Fruit fly (Drosophila melanogaster) whole organism, wandering third instar larva: ENCODE results near the gene Elba3.

Experiments
- Abd-B ChIP-seq: fragments of >200 bp; optimal IDR thresholded peaks from 2 replicates; lab custom pipeline; 2017; ENCODE audit warnings: missing biosample characterization, missing genetic modification characterization
- CG32264 ChIP-seq: fragments of 200-800 bp; sonication (Bioruptor generic); optimal IDR thresholded peaks from 2 replicates; lab custom pipeline; 2016; ENCODE audit warnings: missing biosample characterization, missing genetic modification characterization
- CG9705 ChIP-seq: fragments of 200-800 bp; sonication (Bioruptor generic); optimal IDR thresholded peaks from 2 replicates; lab custom pipeline; 2018; ENCODE audit warnings: missing biosample characterization, mild to moderate bottlenecking, missing genetic modification characterization
- CrebA ChIP-seq: fragments of 200-800 bp; sonication (Bioruptor generic); optimal IDR thresholded peaks from 2 replicates; lab custom pipeline; 2016; ENCODE audit warnings: missing biosample characterization, mild to moderate bottlenecking, missing genetic modification characterization, borderline replicate concordance
- Dfd ChIP-seq: fragments of >200 bp; optimal IDR thresholded peaks from 2 replicates; lab custom pipeline; 2017; ENCODE audit warnings: missing biosample characterization, missing genetic modification characterization
- Dif ChIP-seq: fragments of 200-275, 200-300 bp; sonication (Bioruptor generic); optimal IDR thresholded peaks from 2 replicates; lab custom pipeline; 2018; ENCODE audit warnings: missing biosample characterization, missing genetic modification characterization; ENCODE audit not compliant: partially characterized antibody
- GATAd ChIP-seq: sonication (Bioruptor generic); optimal IDR thresholded peaks from 2 replicates; lab custom pipeline; 2016; ENCODE audit warnings: missing biosample characterization, missing genetic modification characterization
- Hnf4 ChIP-seq: fragments of 200-800 bp; sonication (Bioruptor generic); optimal IDR thresholded peaks from 2 replicates; lab custom pipeline; 2016; ENCODE audit warnings: missing biosample characterization, mild to moderate bottlenecking, missing genetic modification characterization
- Hr83 ChIP-seq: fragments of 200-300 bp; sonication (Bioruptor generic); optimal IDR thresholded peaks from 2 replicates; lab custom pipeline; 2016; ENCODE audit warnings: missing biosample characterization, mild to moderate bottlenecking, missing genetic modification characterization, moderate library complexity; ENCODE audit not compliant: poor library complexity, severe bottlenecking
- Mio ChIP-seq: sonication (Bioruptor generic); optimal IDR thresholded peaks from 2 replicates; lab custom pipeline; 2016; ENCODE audit warnings: missing biosample characterization, missing genetic modification characterization
- Myc ChIP-seq: fragments of >200 bp; optimal IDR thresholded peaks from 2 replicates; lab custom pipeline; 2017
- N ChIP-seq: fragments of >200 bp; optimal IDR thresholded peaks from 2 replicates; lab custom pipeline; 2018; ENCODE audit warnings: missing biosample characterization, missing external identifiers, missing genetic modification characterization
- OdsH ChIP-seq: fragments of 200-800 bp; sonication (Bioruptor generic); optimal IDR thresholded peaks from 2 replicates; lab custom pipeline; 2016; ENCODE audit warnings: missing biosample characterization, mild to moderate bottlenecking, missing genetic modification characterization
- Rel ChIP-seq, 2 experiments: fragments of 200-800 bp; sonication (Bioruptor generic) in 1 of 2; optimal IDR thresholded peaks; 2 replicates in 1 of 2; 3 replicates in 1 of 2; lab custom pipeline; 2016 to 2019; ENCODE audit warnings: mild to moderate bottlenecking in 2 of 2, missing biosample characterization in 2 of 2, missing genetic modification characterization in 2 of 2, moderate library complexity in 1 of 2
- Sp1 ChIP-seq: fragments of 200-800 bp; sonication (Bioruptor generic); optimal IDR thresholded peaks from 3 replicates; lab custom pipeline; 2019; ENCODE audit warnings: missing biosample characterization, mild to moderate bottlenecking, missing genetic modification characterization, moderate library complexity
- Vsx2 ChIP-seq: fragments of 200-300, 225-300 bp; sonication (Bioruptor generic); optimal IDR thresholded peaks from 2 replicates; lab custom pipeline; 2018; ENCODE audit warnings: missing biosample characterization, missing genetic modification characterization; ENCODE audit not compliant: partially characterized antibody
- br ChIP-seq: fragments of 200-800 bp; sonication (Bioruptor generic); optimal IDR thresholded peaks from 2 replicates; lab custom pipeline; 2016; ENCODE audit warnings: missing biosample characterization, missing genetic modification characterization
- brk ChIP-seq: fragments of 200-800 bp; sonication (Bioruptor generic); optimal IDR thresholded peaks from 2 replicates; lab custom pipeline; 2016; ENCODE audit warnings: missing biosample characterization, mild to moderate bottlenecking, missing genetic modification characterization
- dl ChIP-seq, 2 experiments: fragments of 175-275, 200-275 bp in 1 of 2; fragments of 200-275 bp in 1 of 2; sonication (Bioruptor generic); optimal IDR thresholded peaks; lab custom pipeline; 2018; ENCODE audit warnings: mild to moderate bottlenecking in 2 of 2, missing biosample characterization in 2 of 2, missing genetic modification characterization in 2 of 2, moderate library complexity in 2 of 2; ENCODE audit not compliant: partially characterized antibody in 2 of 2, insufficient read depth in 1 of 2
- dmrt93B ChIP-seq: fragments of 200-800 bp; sonication (Bioruptor generic); optimal IDR thresholded peaks from 2 replicates; lab custom pipeline; 2018; ENCODE audit warnings: missing biosample characterization, mild to moderate bottlenecking, missing genetic modification characterization
- dsf ChIP-seq: sonication (Bioruptor generic); optimal IDR thresholded peaks from 2 replicates; lab custom pipeline; 2016; ENCODE audit warnings: missing biosample characterization, missing genetic modification characterization, borderline replicate concordance
- ey ChIP-seq: fragments of 200-800 bp; sonication (Bioruptor generic); optimal IDR thresholded peaks from 2 replicates; lab custom pipeline; 2016; ENCODE audit warnings: missing biosample characterization, missing genetic modification characterization
- foxo ChIP-seq, 2 experiments: fragments of 200-800 bp; sonication (Bioruptor generic); optimal IDR thresholded peaks; 2 replicates in 1 of 2; 3 replicates in 1 of 2; lab custom pipeline; 2016 to 2017; ENCODE audit warnings: missing biosample characterization in 2 of 2, missing genetic modification characterization in 2 of 2
- fru ChIP-seq: fragments of 200-800 bp; sonication (Bioruptor generic); optimal IDR thresholded peaks from 3 replicates; lab custom pipeline; 2016; ENCODE audit warnings: missing biosample characterization, mild to moderate bottlenecking, missing genetic modification characterization
- h ChIP-seq: fragments of 200-800 bp; sonication (Bioruptor generic); optimal IDR thresholded peaks from 3 replicates; lab custom pipeline; 2016; ENCODE audit warnings: missing biosample characterization, mild to moderate bottlenecking, missing genetic modification characterization
- jim ChIP-seq: fragments of 175-275, 200-325 bp; sonication (Bioruptor generic); optimal IDR thresholded peaks from 2 replicates; lab custom pipeline; 2016; ENCODE audit warnings: missing biosample characterization, mild to moderate bottlenecking, missing genetic modification characterization
- lola ChIP-seq: fragments of >200 bp; optimal IDR thresholded peaks from 2 replicates; lab custom pipeline; 2017; ENCODE audit warnings: missing biosample characterization, missing genetic modification characterization
- pan ChIP-seq: fragments of >200 bp; optimal IDR thresholded peaks from 2 replicates; lab custom pipeline; 2017
- psq ChIP-seq: fragments of 200-800 bp; sonication (Bioruptor generic); optimal IDR thresholded peaks from 3 replicates; lab custom pipeline; 2017; ENCODE audit warnings: missing biosample characterization, mild to moderate bottlenecking, missing genetic modification characterization, moderate library complexity
- rgr ChIP-seq: fragments of 200-800 bp; sonication (Bioruptor generic); optimal IDR thresholded peaks from 3 replicates; lab custom pipeline; 2016; ENCODE audit warnings: missing biosample characterization, mild to moderate bottlenecking, missing genetic modification characterization
- sage ChIP-seq: fragments of 200-800 bp; sonication (Bioruptor generic); optimal IDR thresholded peaks from 2 replicates; lab custom pipeline; 2016; ENCODE audit warnings: missing biosample characterization, mild to moderate bottlenecking, missing genetic modification characterization
- sv ChIP-seq: fragments of 200-800 bp; sonication (Bioruptor generic); optimal IDR thresholded peaks from 3 replicates; lab custom pipeline; 2016; ENCODE audit warnings: missing biosample characterization, missing genetic modification characterization
- tai ChIP-seq: sonication (Bioruptor generic); optimal IDR thresholded peaks from 2 replicates; lab custom pipeline; 2016; ENCODE audit warnings: missing biosample characterization, missing genetic modification characterization
- usp ChIP-seq: fragments of >200 bp; optimal IDR thresholded peaks from 2 replicates; lab custom pipeline; 2017; ENCODE audit warnings: missing biosample characterization, missing genetic modification characterization
- woc ChIP-seq: sonication (Bioruptor generic); optimal IDR thresholded peaks from 2 replicates; lab custom pipeline; 2016; ENCODE audit warnings: missing biosample characterization, mild to moderate bottlenecking, missing genetic modification characterization

The Elba3 gene

dm6 chr2L:4687211-4687610 lies at the start of gene Elba3:
TSS of gene Elba3 (plus strand) at chr2L:4687511.
- TF ChIP-seq OdsH (GFP tag; lab: Kevin White, UChicago): no peak
- no peak for TF ChIP-seq CrebA (GFP tag; lab: Kevin White, UChicago)
- TF ChIP-seq pan (lab: Kevin White, UChicago): no peak
- TF ChIP-seq sv (GFP tag; lab: Kevin White, UChicago): no peak
- TF ChIP-seq, all 38 proteins: peak for 0

dm6 chr2L:4640996-4641395 lies 46.3 kb upstream of the Elba3 start, which contains the start of gene BG642163:
TSS of gene BG642163 (plus strand) at chr2L:4641296.
- TF ChIP-seq fru (GFP tag; lab: Kevin White, UChicago): no peak
- TF ChIP-seq foxo (GFP tag; optimal IDR thresholded peaks at IDR 0.05; lab: Kevin White, UChicago): no peak
- TF ChIP-seq Abd-B (GFP tag; lab: Kevin White, UChicago): no peak
- TF ChIP-seq usp (GFP tag; lab: Kevin White, UChicago): no peak
- TF ChIP-seq CrebA (GFP tag; lab: Kevin White, UChicago): no peak
- TF ChIP-seq dl (GFP tag; optimal IDR thresholded peaks at IDR 0.05; lab: Kevin White, UChicago; ENCODE audit: insufficient read depth in 1 of 2, partially characterized antibody in 2 of 2): no peak
- TF ChIP-seq Myc (lab: Kevin White, UChicago): no peak
- no peak for TF ChIP-seq N (GFP tag; lab: Kevin White, UChicago)
- TF ChIP-seq br: no peak

dm6 chr2L:4642672-4643071 lies 44.6 kb upstream of the Elba3 start, which contains the start of gene CG15635:
TSS of gene CG15635 (plus strand) at chr2L:4642972.
- no peak for TF ChIP-seq dl (GFP tag; optimal IDR thresholded peaks at IDR 0.05; lab: Kevin White, UChicago; ENCODE audit: insufficient read depth in 1 of 2, partially characterized antibody in 2 of 2)
- no peak for TF ChIP-seq N (GFP tag; lab: Kevin White, UChicago)
- no peak for TF ChIP-seq Abd-B (GFP tag; lab: Kevin White, UChicago)
- no peak for TF ChIP-seq Rel (GFP tag; optimal IDR thresholded peaks at IDR 0.05; lab: Kevin White, UChicago)
- no peak for TF ChIP-seq Rel (tag; optimal IDR thresholded peaks at IDR 0.05; lab: Kevin White, UChicago)
- TF ChIP-seq usp (GFP tag; lab: Kevin White, UChicago): no peak
- TF ChIP-seq CG9705 (GFP tag; lab: Kevin White, UChicago): no peak
- no peak for TF ChIP-seq ey (GFP tag; lab: Kevin White, UChicago)
- no peak for TF ChIP-seq Hnf4 (GFP tag; lab: Kevin White, UChicago)
- no peak for TF ChIP-seq h (GFP tag; lab: Kevin White, UChicago)
- no peak for TF ChIP-seq Vsx2 (GFP tag; lab: Kevin White, UChicago)
- TF ChIP-seq sage (GFP tag; lab: Kevin White, UChicago): no peak
- TF ChIP-seq dsf: no peak
- TF ChIP-seq pan (lab: Kevin White, UChicago): no peak
- TF ChIP-seq CG32264 (GFP tag; lab: Kevin White, UChicago): no peak
- TF ChIP-seq Dif (GFP tag; lab: Kevin White, UChicago): no peak

dm6 chr2L:4646751-4647150 lies 40.6 kb upstream of the Elba3 start, which contains the start of gene CG43798:
TSS of gene CG43798 (plus strand) at chr2L:4647051.
- no peak for TF ChIP-seq jim (GFP tag; lab: Kevin White, UChicago)

dm6 chr2L:4648804-4649203 lies 38.5 kb upstream of the Elba3 start:
- TF ChIP-seq lola (GFP tag; lab: Kevin White, UChicago) (no peak), fru (GFP tag; lab: Kevin White, UChicago) (peak; percentile 19), foxo (GFP tag; optimal IDR thresholded peaks at IDR 0.05; lab: Kevin White, UChicago) (peak in 1 of 2 experiments; percentile 40), Sp1 (GFP tag; lab: Kevin White, UChicago) (peak; percentile 15), OdsH (GFP tag; lab: Kevin White, UChicago) (peak; percentile 3), Myc (lab: Kevin White, UChicago) (no peak), N (GFP tag; lab: Kevin White, UChicago) (no peak), rgr (peak; percentile 22), dl (GFP tag; optimal IDR thresholded peaks at IDR 0.05; lab: Kevin White, UChicago; ENCODE audit: insufficient read depth in 1 of 2, partially characterized antibody in 2 of 2) (no peak), woc (no peak), pan (lab: Kevin White, UChicago) (no peak), GATAd (no peak), Rel (GFP tag; optimal IDR thresholded peaks at IDR 0.05; lab: Kevin White, UChicago) (no peak), Rel (tag; optimal IDR thresholded peaks at IDR 0.05; lab: Kevin White, UChicago) (no peak), h (GFP tag; lab: Kevin White, UChicago) (peak; percentile 46), Abd-B (GFP tag; lab: Kevin White, UChicago) (no peak), Vsx2 (GFP tag; lab: Kevin White, UChicago) (no peak), brk (GFP tag; lab: Kevin White, UChicago) (no peak), psq (GFP tag; lab: Kevin White, UChicago) (peak; percentile 15), dmrt93B (GFP tag; lab: Kevin White, UChicago) (peak; percentile 16), Hr83 (GFP tag; lab: Kevin White, UChicago) (no peak), sage (GFP tag; lab: Kevin White, UChicago) (no peak), ey (GFP tag; lab: Kevin White, UChicago) (peak; percentile 47), jim (GFP tag; lab: Kevin White, UChicago) (no peak), dsf (no peak), br (peak; percentile 19), usp (GFP tag; lab: Kevin White, UChicago) (no peak), sv (GFP tag; lab: Kevin White, UChicago) (no peak), CG32264 (GFP tag; lab: Kevin White, UChicago) (no peak), Mio (GFP tag; lab: Kevin White, UChicago) (no peak), Dif (GFP tag; lab: Kevin White, UChicago) (no peak), Dfd (GFP tag; lab: Kevin White, UChicago) (no peak), tai (no peak), CG9705 (GFP tag; lab: Kevin White, UChicago) (no peak), CrebA (GFP tag; lab: Kevin White, UChicago) (no peak)
